Fruit fly (Drosophila melanogaster) Kc167 (cell line): ENCODE results near the gene CG44476.

Experiments used
- Sin3A ChIP-seq: fragments of >200 bp; optimal IDR thresholded peaks from 2 replicates; lab custom pipeline; 2018; ENCODE audit warnings: missing external identifiers
- h ChIP-seq: fragments of >200 bp; optimal IDR thresholded peaks from 3 replicates; lab custom pipeline; 2018; ENCODE audit warnings: missing external identifiers
- ttk ChIP-seq: sonication (Bioruptor generic); optimal IDR thresholded peaks from 2 replicates; lab custom pipeline; 2017; ENCODE audit warnings: missing external identifiers

DNA sequence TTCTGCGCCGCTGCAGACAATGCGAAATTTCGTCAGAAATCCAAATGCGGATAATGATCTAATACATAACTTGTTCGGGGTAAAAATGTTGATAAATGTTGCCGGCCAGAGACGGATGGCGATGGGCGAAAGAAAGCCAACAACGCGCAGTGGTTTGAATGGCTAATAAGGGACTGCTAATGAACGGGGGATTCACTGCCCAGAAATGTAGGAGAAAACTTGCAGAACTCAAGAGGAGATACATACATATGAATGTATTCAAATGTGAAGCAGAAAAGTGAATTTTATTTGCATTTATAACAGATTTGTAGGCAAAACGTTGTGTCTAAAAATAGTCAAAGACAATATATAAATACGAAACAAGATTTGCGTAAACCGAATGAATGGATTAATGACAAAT is 32.8 kb upstream of the CG44476 start:
- no peak for TF ChIP-seq ttk (lab: Kevin White, UChicago)
- TF ChIP-seq h (lab: Kevin White, UChicago): no peak
- no peak for TF ChIP-seq Sin3A (lab: Kevin White, UChicago)
